Fruit fly (Drosophila melanogaster): ENCODE results near the gene CG31036.

The CG31036 gene

DNA sequence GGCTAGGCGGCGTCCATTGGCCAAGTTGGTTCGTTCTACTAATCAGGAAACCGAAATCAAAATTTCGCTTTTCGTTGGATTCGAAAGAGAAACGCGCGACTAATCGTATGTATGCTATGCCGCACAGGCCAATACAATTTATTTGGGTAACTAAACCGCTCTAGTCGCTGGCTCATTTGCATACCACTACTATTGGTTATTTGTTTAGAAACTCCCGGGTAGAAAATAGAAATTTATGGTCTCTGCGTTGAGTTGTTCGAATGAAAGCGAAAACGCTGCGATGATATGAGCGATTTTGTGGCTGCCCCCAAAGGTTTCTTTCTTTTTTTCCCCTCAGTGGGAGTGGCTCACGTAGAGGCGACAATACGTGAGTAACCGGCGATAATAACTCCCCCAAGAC lies 14.9 kb upstream of the CG31036 start:
- TF ChIP-seq CG4496 (GFP tag; IDR thresholded peaks at IDR 0.05) = no peak
- no peak for TF ChIP-seq CG17806 (tag; optimal IDR thresholded peaks at IDR 0.05)
- TF ChIP-seq CG34367 (tag; optimal IDR thresholded peaks at IDR 0.05) = no peak
- TF ChIP-seq Pif1B (GFP tag; optimal IDR thresholded peaks at IDR 0.05) = no peak
- TF ChIP-seq CG14655 (GFP tag; optimal IDR thresholded peaks at IDR 0.05) = no peak
- no peak for TF ChIP-seq Pif1A (GFP tag; optimal IDR thresholded peaks at IDR 0.05)
- no peak for TF ChIP-seq rn (GFP tag; IDR thresholded peaks at IDR 0.05)
- no peak for TF ChIP-seq gl (tag; optimal IDR thresholded peaks at IDR 0.05)
- no peak for TF ChIP-seq CG12605 (GFP tag; IDR thresholded peaks at IDR 0.05)
- TF ChIP-seq D1 (tag; optimal IDR thresholded peaks at IDR 0.05) = no peak
- no peak for TF ChIP-seq CG32121 (GFP tag; IDR thresholded peaks at IDR 0.05)
- TF ChIP-seq Ets98B (GFP tag; IDR thresholded peaks at IDR 0.05) = no peak
- no peak for TF ChIP-seq CG13204 (GFP tag; optimal IDR thresholded peaks at IDR 0.05)
- no peak for TF ChIP-seq Snoo (tag; optimal IDR thresholded peaks at IDR 0.05)
- TF ChIP-seq EcR (GFP tag; optimal IDR thresholded peaks at IDR 0.05) = no peak
- no peak for TF ChIP-seq CG8301 (tag; optimal IDR thresholded peaks at IDR 0.05)

DNA sequence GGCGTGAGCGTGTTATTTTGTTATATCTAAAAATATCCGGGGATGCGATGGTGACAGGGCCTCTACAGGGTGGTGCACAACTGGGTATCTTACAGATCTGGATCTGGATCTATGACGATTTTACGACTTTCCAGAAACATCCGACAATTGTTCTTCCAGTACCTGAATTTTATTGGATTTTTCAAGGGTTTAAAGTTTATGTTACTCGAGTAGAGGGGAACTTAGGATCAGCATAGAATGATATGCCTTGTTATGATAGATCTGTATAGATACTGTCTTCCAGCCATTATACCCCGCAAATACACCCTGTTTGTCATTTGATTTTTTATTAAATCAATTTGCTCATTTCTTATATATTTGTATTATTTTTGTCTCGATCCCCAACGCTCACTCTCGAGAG lies 13.5 kb upstream of the CG31036 start:
- no peak for TF ChIP-seq EcR (GFP tag; optimal IDR thresholded peaks at IDR 0.05)
- TF ChIP-seq CG15710 (tag; optimal IDR thresholded peaks at IDR 0.05) = no peak
- no peak for TF ChIP-seq CG9948 (tag; optimal IDR thresholded peaks at IDR 0.05)
- TF ChIP-seq CG8301 (tag; optimal IDR thresholded peaks at IDR 0.05) = peak; percentile 58
- TF ChIP-seq CG17806 (tag; optimal IDR thresholded peaks at IDR 0.05) = no peak
- TF ChIP-seq Pif1A (GFP tag; optimal IDR thresholded peaks at IDR 0.05) = peak; percentile 33
- no peak for TF ChIP-seq CG34367 (tag; optimal IDR thresholded peaks at IDR 0.05)
- no peak for TF ChIP-seq CG13204 (GFP tag; optimal IDR thresholded peaks at IDR 0.05)
- TF ChIP-seq CG8159 (tag; optimal IDR thresholded peaks at IDR 0.05) = no peak
- peak; percentile 51 for TF ChIP-seq CG14655 (GFP tag; optimal IDR thresholded peaks at IDR 0.05)
- no peak for TF ChIP-seq Pif1B (GFP tag; optimal IDR thresholded peaks at IDR 0.05)
- TF ChIP-seq CG10348 (GFP tag; IDR thresholded peaks at IDR 0.05) = 0 out of 2 replicates have a peak, but pooled peaks have one; percentile 26
- peak; percentile 80 for TF ChIP-seq CG32121 (GFP tag; IDR thresholded peaks at IDR 0.05)
- peak; percentile 85 for TF ChIP-seq fd96Ca (GFP tag; IDR thresholded peaks at IDR 0.05)
- no peak for TF ChIP-seq D1 (tag; optimal IDR thresholded peaks at IDR 0.05)
- TF ChIP-seq CG12605 (GFP tag; IDR thresholded peaks at IDR 0.05) = peak; percentile 42; the same call in 1 of the 2 replicates
- peak; percentile 50; the same call in 2 of the 3 replicates for TF ChIP-seq CG4496 (GFP tag; IDR thresholded peaks at IDR 0.05)
- peak; percentile 66 for TF ChIP-seq Ets98B (GFP tag; IDR thresholded peaks at IDR 0.05)
- TF ChIP-seq Snoo (tag; optimal IDR thresholded peaks at IDR 0.05) = no peak
- TF ChIP-seq rn (GFP tag; IDR thresholded peaks at IDR 0.05) = peak; percentile 36; the same call in 1 of the 2 replicates
- TF ChIP-seq gl (tag; optimal IDR thresholded peaks at IDR 0.05) = no peak

DNA sequence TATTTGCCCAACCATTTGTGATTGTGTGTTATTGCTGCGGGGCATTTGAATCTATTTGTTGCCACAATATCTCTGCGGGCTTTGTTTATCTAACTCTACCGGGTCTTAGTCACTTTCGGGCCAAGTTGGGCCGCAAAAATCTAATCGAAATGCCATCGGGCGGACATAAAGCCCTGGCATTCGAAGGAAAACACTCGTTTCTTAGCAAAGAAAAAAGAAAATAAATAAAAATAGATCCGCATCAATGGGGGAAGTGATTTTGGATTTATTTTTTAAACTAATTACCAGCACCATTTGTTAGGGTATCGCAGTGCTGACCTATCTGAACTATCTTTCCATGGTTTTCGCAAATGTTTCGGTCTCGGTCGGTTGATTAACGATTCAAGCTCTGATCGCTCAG lies 9.3 kb upstream of the CG31036 start:
- no peak for TF ChIP-seq CG15710 (tag; optimal IDR thresholded peaks at IDR 0.05)
- TF ChIP-seq Ets98B (GFP tag; IDR thresholded peaks at IDR 0.05) = 0 out of 2 replicates have a peak, but pooled peaks have one; percentile 41
- TF ChIP-seq CG10348 (GFP tag; IDR thresholded peaks at IDR 0.05) = 0 out of 2 replicates have a peak, but pooled peaks have one; percentile 32
- no peak for TF ChIP-seq rn (GFP tag; IDR thresholded peaks at IDR 0.05)
- no peak for TF ChIP-seq CG13204 (GFP tag; optimal IDR thresholded peaks at IDR 0.05)
- no peak for TF ChIP-seq D1 (tag; optimal IDR thresholded peaks at IDR 0.05)
- no peak for TF ChIP-seq CG9948 (tag; optimal IDR thresholded peaks at IDR 0.05)
- no peak for TF ChIP-seq CG8159 (tag; optimal IDR thresholded peaks at IDR 0.05)
- TF ChIP-seq fd96Ca (GFP tag; IDR thresholded peaks at IDR 0.05) = peak; percentile 60; the same call in 1 of the 3 replicates
- 0 out of 3 replicates have a peak, but pooled peaks have one; percentile 22 for TF ChIP-seq CG4496 (GFP tag; IDR thresholded peaks at IDR 0.05)
- TF ChIP-seq CG8301 (tag; optimal IDR thresholded peaks at IDR 0.05) = peak; percentile 5
- TF ChIP-seq CG14655 (GFP tag; optimal IDR thresholded peaks at IDR 0.05) = peak; percentile 1

DNA sequence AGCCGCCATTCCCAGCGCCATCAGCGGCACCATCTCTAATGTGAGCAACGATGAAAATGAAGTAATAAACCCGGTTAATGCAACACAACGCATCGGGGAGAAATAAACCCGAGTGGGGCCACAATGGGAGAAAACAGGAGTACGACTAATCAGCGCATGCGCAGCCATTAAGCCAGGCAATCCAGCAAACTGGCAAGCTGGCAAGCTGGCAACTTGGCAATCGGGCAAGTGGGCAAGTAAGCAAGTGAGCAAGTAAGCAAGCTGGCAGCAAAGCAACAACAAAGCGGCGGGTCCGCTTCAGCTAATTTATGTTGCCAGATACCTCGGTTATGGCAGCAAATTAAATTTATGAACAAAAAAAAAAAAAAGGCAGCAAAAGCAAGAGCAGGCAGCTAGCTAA lies 8.3 kb upstream of the CG31036 start:
- TF ChIP-seq CG4496 (GFP tag; IDR thresholded peaks at IDR 0.05) (no peak), EcR (GFP tag; optimal IDR thresholded peaks at IDR 0.05) (no peak), Ets98B (GFP tag; IDR thresholded peaks at IDR 0.05) (no peak), CG17806 (tag; optimal IDR thresholded peaks at IDR 0.05) (no peak), fd96Ca (GFP tag; IDR thresholded peaks at IDR 0.05) (no peak)

DNA sequence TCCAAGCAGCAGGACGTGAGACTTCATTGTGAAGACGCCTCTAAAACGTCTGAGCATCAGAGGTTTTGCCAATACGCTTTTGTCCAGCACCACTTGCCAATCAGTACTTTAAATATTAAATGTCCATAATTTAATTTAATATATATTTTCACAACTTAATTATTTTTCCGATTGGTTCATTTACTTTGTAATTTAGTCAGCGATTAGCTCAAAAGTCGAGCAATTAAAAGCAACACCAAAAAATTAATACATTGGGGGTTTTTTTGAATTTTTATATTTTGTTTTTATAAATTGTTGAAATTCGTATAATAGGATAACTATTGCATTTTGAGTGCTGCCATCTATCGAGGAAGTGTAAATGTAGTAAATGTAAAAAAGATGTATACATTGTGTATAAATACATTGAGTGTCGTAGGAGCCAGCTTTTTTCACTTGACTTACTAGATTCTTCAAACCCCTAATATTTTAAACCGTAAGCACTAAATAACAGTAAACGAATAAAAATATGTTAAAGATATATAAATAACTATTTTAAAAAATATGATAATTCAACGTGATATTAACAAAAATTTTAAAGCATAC lies 4.0 kb upstream of the CG31036 start, which contains the start of gene CG15517:
Gene CG15517, minus strand, starts transcription at position 51 of the 582 bp plus-strand sequence.
- TF ChIP-seq EcR (GFP tag; optimal IDR thresholded peaks at IDR 0.05) = no peak
- TF ChIP-seq D1 (tag; optimal IDR thresholded peaks at IDR 0.05) = peak; percentile 80
- no peak for TF ChIP-seq CG12605 (GFP tag; IDR thresholded peaks at IDR 0.05)

DNA sequence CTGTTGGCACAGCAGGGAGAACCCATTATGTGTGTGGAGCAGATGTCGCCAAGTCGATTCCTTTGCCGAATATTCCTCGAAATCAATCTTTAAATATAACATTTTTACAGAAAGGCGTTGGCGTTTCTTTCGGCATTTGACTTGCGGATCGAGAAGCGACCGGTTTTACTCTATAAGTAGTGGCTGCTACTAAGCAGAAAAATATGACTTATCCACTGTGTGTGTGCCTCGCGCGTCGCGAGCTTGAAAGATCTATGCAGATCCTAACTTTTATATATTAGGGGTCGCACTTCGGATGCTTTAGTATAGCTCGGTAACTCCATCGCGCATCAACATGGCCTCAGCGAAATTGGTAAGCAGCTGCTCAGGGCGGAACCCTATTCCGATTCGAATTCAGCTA lies 2.7 kb upstream of the CG31036 start, which contains the start of gene CG15515:
Gene CG15515, plus strand, starts transcription at position 301 of the 400 bp plus-strand sequence.
- TF ChIP-seq gl (tag; optimal IDR thresholded peaks at IDR 0.05) (no peak), CG9948 (tag; optimal IDR thresholded peaks at IDR 0.05) (no peak), Pif1B (GFP tag; optimal IDR thresholded peaks at IDR 0.05) (no peak), CG14655 (GFP tag; optimal IDR thresholded peaks at IDR 0.05) (no peak), CG4496 (GFP tag; IDR thresholded peaks at IDR 0.05) (no peak), fd96Ca (GFP tag; IDR thresholded peaks at IDR 0.05) (no peak), rn (GFP tag; IDR thresholded peaks at IDR 0.05) (no peak)
